Fruit fly (Drosophila melanogaster) Kc167 (cell line): ENCODE results near the gene CG4042.

Experiments
- Myc ChIP-seq: fragments of >200 bp; optimal IDR thresholded peaks from 2 replicates; lab custom pipeline; 2017; ENCODE audit warnings: missing external identifiers
- insv ChIP-seq: fragments of >200 bp; optimal IDR thresholded peaks from 3 replicates; lab custom pipeline; 2018; ENCODE audit warnings: missing external identifiers
- psq ChIP-seq: fragments of >200 bp; optimal IDR thresholded peaks from 2 replicates; lab custom pipeline; 2017; ENCODE audit warnings: missing external identifiers
- ttk ChIP-seq: sonication (Bioruptor generic); optimal IDR thresholded peaks from 2 replicates; lab custom pipeline; 2017; ENCODE audit warnings: missing external identifiers

DNA sequence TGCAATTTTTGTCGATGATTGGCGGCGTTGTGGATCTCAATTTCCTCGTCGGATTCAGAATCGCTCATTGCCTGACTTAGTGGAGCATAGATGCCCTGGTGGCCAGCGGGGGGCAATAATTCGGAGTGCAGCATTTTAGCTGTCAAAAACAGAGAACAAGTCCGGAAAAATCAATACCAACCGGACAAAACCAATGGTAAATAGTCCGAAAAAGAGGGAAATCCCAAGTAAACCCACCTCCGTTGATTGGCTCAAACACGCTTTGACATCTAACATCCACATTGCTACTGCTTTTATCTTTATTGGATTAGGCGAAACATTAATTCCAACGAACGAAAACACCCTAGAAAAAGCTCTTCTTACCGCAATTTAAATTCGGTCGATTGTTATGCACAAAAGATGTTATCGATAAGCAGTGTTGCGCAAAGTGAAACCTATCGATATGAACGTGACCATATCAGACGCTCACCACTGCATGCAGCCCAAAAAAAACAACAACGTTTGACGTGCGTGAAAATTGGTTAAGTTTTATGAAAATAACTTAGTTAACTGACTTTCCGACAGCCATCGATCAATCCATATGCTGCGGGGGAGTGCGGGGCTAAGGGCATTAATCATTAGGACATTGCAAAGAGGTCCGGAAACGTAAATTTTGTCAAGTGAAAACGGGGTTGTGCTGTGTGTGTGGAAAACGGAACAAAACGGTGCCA lies 44.5 kb upstream of the CG4042 start, which contains the start of the genes CG3618 and Pka-R1:
- TF ChIP-seq psq (no peak), insv (lab: Kevin White, UChicago) (no peak), ttk (lab: Kevin White, UChicago) (no peak), Myc (no peak)
